Fruit fly (Drosophila melanogaster): ENCODE measurements around the gene GluProRS.

DNA sequence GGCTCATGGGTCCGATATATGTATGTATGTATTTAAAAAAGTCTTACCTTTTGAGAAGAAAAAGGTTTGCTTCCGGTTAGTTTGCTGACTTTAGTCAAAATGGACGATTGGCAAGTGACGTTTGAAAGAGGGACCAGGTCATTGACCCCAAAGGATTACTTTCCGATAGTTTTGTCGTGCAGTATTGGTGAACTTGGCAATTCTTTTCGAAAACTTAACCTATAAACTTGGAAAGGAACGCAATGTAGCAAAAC lies 24.8 kb downstream of the GluProRS start, which contains the start of gene RpS19b:
- TF ChIP-seq h (optimal IDR thresholded peaks at IDR 0.05) (no peak), psq (optimal IDR thresholded peaks at IDR 0.05) (no peak), ttk (optimal IDR thresholded peaks at IDR 0.05) (no peak), insv (optimal IDR thresholded peaks at IDR 0.05) (no peak)
